Worm (Caenorhabditis elegans) whole organism, L4 larva: ENCODE data around the gene ndub-3.
A peak's percentile ranks its signal among the peaks of the same experiment; 100 is the strongest.

ENCODE experiments used
- F10B5.3 ChIP-seq: sonication (generic microtip); optimal IDR thresholded peaks from 2 replicates; lab custom pipeline; 2016; ENCODE audit warnings: mild to moderate bottlenecking, missing genetic modification characterization, missing compliant biosample characterization
- F49E8.2 ChIP-seq: sonication (generic microtip); optimal IDR thresholded peaks from 2 replicates; lab custom pipeline; 2016; ENCODE audit warnings: missing compliant biosample characterization, mild to moderate bottlenecking, missing genetic modification characterization, borderline replicate concordance
- R02D3.7 ChIP-seq: fragments of 150-350 bp; sonication (generic microtip); optimal IDR thresholded peaks from 3 replicates; lab custom pipeline; 2014; ENCODE audit warnings: missing biosample characterization, missing genetic modification characterization
- T26A8.4 ChIP-seq: fragments of 200-800 bp; sonication (Bioruptor generic); IDR thresholded peaks from 2 replicates; pipeline ENCODE4 v1.3.6; 2022; ENCODE audit warnings: missing genetic modification characterization, missing compliant biosample characterization
- aly-2 ChIP-seq: sonication (generic microtip); optimal IDR thresholded peaks from 2 replicates; lab custom pipeline; 2018; ENCODE audit warnings: missing biosample characterization, missing genetic modification characterization
- ama-1 ChIP-seq: fragments of 150-350 bp; optimal IDR thresholded peaks from 2 replicates; lab custom pipeline; 2014; ENCODE audit warnings: inconsistent platforms, mixed read lengths
- attf-4 ChIP-seq: sonication (generic microtip); optimal IDR thresholded peaks from 3 replicates; lab custom pipeline; 2017; ENCODE audit warnings: missing biosample characterization, missing genetic modification characterization
- ceh-20 ChIP-seq: fragments of 200-800 bp; sonication (Bioruptor generic); IDR thresholded peaks from 2 replicates; pipeline ENCODE4 v1.3.6; 2022; ENCODE audit warnings: missing genetic modification reagents, missing genetic modification characterization, missing compliant biosample characterization
- ceh-32 ChIP-seq: sonication (generic microtip); optimal IDR thresholded peaks from 2 replicates; lab custom pipeline; 2016; ENCODE audit warnings: mild to moderate bottlenecking, missing genetic modification characterization, missing compliant biosample characterization; ENCODE audit not compliant: poor library complexity
- ceh-44 ChIP-seq: fragments of 200-800 bp; sonication (Bioruptor generic); IDR thresholded peaks from 2 replicates; pipeline ENCODE4 v1.3.6; 2022; ENCODE audit warnings: missing genetic modification reagents, missing genetic modification characterization, missing compliant biosample characterization
- ceh-82 ChIP-seq: sonication (generic microtip); optimal IDR thresholded peaks from 2 replicates; lab custom pipeline; 2017; ENCODE audit warnings: missing biosample characterization, missing genetic modification characterization
- cey-2 ChIP-seq: sonication (generic microtip); optimal IDR thresholded peaks from 3 replicates; lab custom pipeline; 2017; ENCODE audit warnings: missing genetic modification characterization, mild to moderate bottlenecking, missing compliant biosample characterization, antibody characterized with exemption, borderline replicate concordance; ENCODE audit not compliant: insufficient read depth
- ctbp-1 ChIP-seq: fragments of 200-800 bp; sonication (Bioruptor generic); IDR thresholded peaks from 2 replicates; pipeline ENCODE4 v1.3.6; 2022; ENCODE audit warnings: missing genetic modification reagents, missing genetic modification characterization, missing compliant biosample characterization
- daf-12 ChIP-seq: fragments of 150-350 bp; optimal IDR thresholded peaks from 2 replicates; lab custom pipeline; 2014; ENCODE audit warnings: missing biosample characterization, missing genetic modification reagents, missing genetic modification characterization
- dmd-6 ChIP-seq: fragments of 200-800 bp; sonication (Bioruptor generic); IDR thresholded peaks from 2 replicates; pipeline ENCODE4 v1.3.6; 2022; ENCODE audit warnings: missing genetic modification reagents, missing genetic modification characterization, missing compliant biosample characterization
- dmd-9 ChIP-seq: fragments of 200-800 bp; sonication (Bioruptor generic); IDR thresholded peaks from 2 replicates; pipeline ENCODE4 v1.3.6; 2022; ENCODE audit warnings: missing genetic modification reagents, missing genetic modification characterization, missing compliant biosample characterization
- dpl-1 ChIP-seq: fragments of 150-350 bp; optimal IDR thresholded peaks from 2 replicates; lab custom pipeline; 2014; ENCODE audit warnings: missing biosample characterization, missing genetic modification reagents, missing genetic modification characterization
- duxl-1 ChIP-seq: sonication (generic microtip); optimal IDR thresholded peaks from 2 replicates; lab custom pipeline; 2016; ENCODE audit warnings: mild to moderate bottlenecking, missing genetic modification characterization, moderate library complexity, missing compliant biosample characterization; ENCODE audit not compliant: poor library complexity
- egl-43 ChIP-seq: fragments of 200-800 bp; sonication (Bioruptor generic); IDR thresholded peaks from 2 replicates; pipeline ENCODE4 v1.3.6; 2022; ENCODE audit warnings: missing genetic modification reagents, missing genetic modification characterization, missing compliant biosample characterization
- fkh-10 ChIP-seq: fragments of 150-350 bp; optimal IDR thresholded peaks from 2 replicates; lab custom pipeline; 2014; ENCODE audit warnings: missing biosample characterization, missing genetic modification reagents, missing genetic modification characterization
- hif-1 ChIP-seq, 2 experiments: sonication (generic microtip); optimal IDR thresholded peaks; 2 replicates each; lab custom pipeline; 2016 to 2017; ENCODE audit warnings: missing compliant biosample characterization in 2 of 2, missing genetic modification characterization in 2 of 2, missing genetic modification reagents in 2 of 2, missing genotype in 2 of 2, mild to moderate bottlenecking in 1 of 2
- hlh-11 ChIP-seq: fragments of 200-800 bp; sonication (Bioruptor generic); optimal IDR thresholded peaks from 2 replicates; lab custom pipeline; 2018; ENCODE audit warnings: mild to moderate bottlenecking, missing genetic modification characterization, missing compliant biosample characterization
- lim-7 ChIP-seq: fragments of 200-800 bp; sonication (Bioruptor generic); IDR thresholded peaks from 2 replicates; pipeline ENCODE4 v1.3.6; 2022; ENCODE audit warnings: missing genetic modification characterization, missing compliant biosample characterization
- lin-13 ChIP-seq: fragments of 150-350 bp; optimal IDR thresholded peaks from 2 replicates; lab custom pipeline; 2014; ENCODE audit warnings: missing biosample characterization, missing genetic modification reagents, missing genetic modification characterization
- lin-29 ChIP-seq: fragments of 200-800 bp; sonication (Bioruptor generic); IDR thresholded peaks from 2 replicates; pipeline ENCODE4 v1.3.6; 2022; ENCODE audit warnings: missing genetic modification reagents, missing genetic modification characterization, missing compliant biosample characterization
- mes-2 ChIP-seq: sonication (generic microtip); optimal IDR thresholded peaks from 2 replicates; lab custom pipeline; 2016; ENCODE audit warnings: missing genotype, mild to moderate bottlenecking, missing genetic modification characterization, missing compliant biosample characterization; ENCODE audit not compliant: poor library complexity, severe bottlenecking
- mxl-2 ChIP-seq: fragments of 200-800 bp; sonication (Bioruptor generic); conservative IDR thresholded peaks from 2 replicates; pipeline ENCODE4 v1.3.6; 2022; ENCODE audit warnings: missing genetic modification reagents, missing genetic modification characterization, missing compliant biosample characterization
- mxl-3 ChIP-seq: fragments of 200-800 bp; sonication (Bioruptor generic); optimal IDR thresholded peaks from 2 replicates; lab custom pipeline; 2018; ENCODE audit warnings: mild to moderate bottlenecking, missing genetic modification characterization, missing compliant biosample characterization
- nhr-10 ChIP-seq: fragments of 150-350 bp; optimal IDR thresholded peaks from 2 replicates; lab custom pipeline; 2014; ENCODE audit warnings: missing biosample characterization, missing genetic modification characterization
- nhr-102 ChIP-seq: sonication (generic microtip); optimal IDR thresholded peaks from 2 replicates; lab custom pipeline; 2016; ENCODE audit warnings: mild to moderate bottlenecking, missing genetic modification characterization, moderate library complexity, missing compliant biosample characterization
- nhr-11 ChIP-seq: fragments of 150-350 bp; optimal IDR thresholded peaks from 2 replicates; lab custom pipeline; 2014; ENCODE audit warnings: missing biosample characterization, missing genetic modification characterization
- nhr-111 ChIP-seq: fragments of 200-800 bp; sonication (Bioruptor generic); optimal IDR thresholded peaks from 2 replicates; lab custom pipeline; 2018; ENCODE audit warnings: mild to moderate bottlenecking, missing genetic modification characterization, missing compliant biosample characterization
- nhr-237 ChIP-seq: sonication (generic microtip); optimal IDR thresholded peaks from 2 replicates; lab custom pipeline; 2017; ENCODE audit warnings: missing biosample characterization, missing genetic modification characterization
- nhr-25 ChIP-seq: sonication (generic microtip); optimal IDR thresholded peaks from 2 replicates; lab custom pipeline; 2017; ENCODE audit warnings: missing genetic modification characterization, mild to moderate bottlenecking, missing compliant biosample characterization, antibody characterized with exemption, moderate library complexity, borderline replicate concordance; ENCODE audit not compliant: insufficient read depth
- nhr-41 ChIP-seq: fragments of 200-800 bp; sonication (Bioruptor generic); IDR thresholded peaks from 2 replicates; pipeline ENCODE4 v1.3.6; 2022; ENCODE audit warnings: missing genetic modification reagents, missing genetic modification characterization, missing compliant biosample characterization
- nhr-42 ChIP-seq: fragments of 200-800 bp; sonication (Bioruptor generic); IDR thresholded peaks from 2 replicates; pipeline ENCODE4 v1.3.6; 2022; ENCODE audit warnings: missing genetic modification characterization, missing compliant biosample characterization
- nhr-48 ChIP-seq: sonication (generic microtip); optimal IDR thresholded peaks from 2 replicates; lab custom pipeline; 2016; ENCODE audit warnings: mild to moderate bottlenecking, missing genetic modification characterization, missing compliant biosample characterization
- nhr-6 ChIP-seq: fragments of 150-350 bp; optimal IDR thresholded peaks from 2 replicates; lab custom pipeline; 2014; ENCODE audit warnings: missing biosample characterization, missing genetic modification characterization
- php-3 ChIP-seq: fragments of 200-800 bp; sonication (Bioruptor generic); IDR thresholded peaks from 2 replicates; pipeline ENCODE4 v1.3.6; 2022; ENCODE audit warnings: missing genetic modification reagents, missing genetic modification characterization, missing compliant biosample characterization
- set-16 ChIP-seq: fragments of 200-800 bp; sonication (Bioruptor generic); IDR thresholded peaks from 2 replicates; pipeline ENCODE4 v1.3.6; 2022; ENCODE audit warnings: missing genetic modification reagents, missing genetic modification characterization, missing compliant biosample characterization
- tra-1 ChIP-seq: fragments of 200-800 bp; sonication (Bioruptor generic); IDR thresholded peaks from 2 replicates; pipeline ENCODE4 v1.3.6; 2022; ENCODE audit warnings: missing genetic modification reagents, missing genetic modification characterization, missing compliant biosample characterization
- unc-130 ChIP-seq: sonication (generic microtip); optimal IDR thresholded peaks from 2 replicates; lab custom pipeline; 2016; ENCODE audit warnings: missing genetic modification reagents, missing genetic modification characterization, missing compliant biosample characterization
- zag-1 ChIP-seq: fragments of 150-350 bp; optimal IDR thresholded peaks from 2 replicates; lab custom pipeline; 2014; ENCODE audit warnings: missing biosample characterization, missing genetic modification characterization
- zfp-3 ChIP-seq: fragments of 200-800 bp; sonication (Bioruptor generic); conservative IDR thresholded peaks from 2 replicates; pipeline ENCODE4 v1.3.6; 2022; ENCODE audit warnings: missing genetic modification reagents, missing genetic modification characterization, missing compliant biosample characterization
- zip-11 ChIP-seq: fragments of 200-800 bp; sonication (Bioruptor generic); IDR thresholded peaks from 2 replicates; pipeline ENCODE4 v1.3.6; 2022; ENCODE audit warnings: missing genetic modification characterization, missing compliant biosample characterization
- ztf-11 ChIP-seq: fragments of 150-350 bp; optimal IDR thresholded peaks from 2 replicates; lab custom pipeline; 2014; ENCODE audit warnings: missing biosample characterization, missing genetic modification characterization
- ztf-7 ChIP-seq: fragments of 150-350 bp; optimal IDR thresholded peaks from 2 replicates; lab custom pipeline; 2014; ENCODE audit warnings: missing biosample characterization, missing genetic modification characterization

The ndub-3 gene

ce11 chrII:8964835-8965234, at the start of gene ndub-3, which contains the start of gene C18E9.2 (continued):
- TF ChIP-seq zfp-3 (GFP tag; lab: Robert Waterston, UW) (no peak), hif-1 (tag; optimal IDR thresholded peaks at IDR 0.05; lab: Kevin White, UChicago) (peak in 1 of 2 experiments; percentile 13), nhr-6 (peak; percentile 44), fkh-10 (GFP tag; lab: Kevin White, UChicago) (no peak), ceh-82 (tag; lab: Kevin White, UChicago) (no peak), daf-12 (tag; lab: Kevin White, UChicago) (no peak), T26A8.4 (GFP tag; lab: Robert Waterston, UW) (no peak), tra-1 (GFP tag; lab: Robert Waterston, UW) (no peak), lin-13 (GFP tag; lab: Kevin White, UChicago) (no peak), R02D3.7 (tag; lab: Kevin White, UChicago) (peak; percentile 78), aly-2 (tag; lab: Kevin White, UChicago) (no peak), lim-7 (GFP tag; lab: Robert Waterston, UW) (no peak), ceh-44 (no peak)

ce11 chrII:9014188-9014587, 49.5 kb upstream of the ndub-3 start:
- no peak for TF ChIP-seq ceh-32 (tag; lab: Kevin White, UChicago)
- no peak for TF ChIP-seq egl-43
- no peak for TF ChIP-seq dmd-9
- TF ChIP-seq attf-4 (tag; lab: Kevin White, UChicago): no peak

ce11 chrII:9013341-9013740, 48.7 kb upstream of the ndub-3 start:
- TF ChIP-seq F10B5.3 (no peak), nhr-237 (tag; lab: Kevin White, UChicago) (no peak), ceh-44 (no peak), ztf-11 (tag; lab: Kevin White, UChicago) (no peak), ztf-7 (tag; lab: Kevin White, UChicago) (no peak), nhr-10 (tag; lab: Kevin White, UChicago) (no peak), mxl-2 (GFP tag; lab: Robert Waterston, UW) (no peak), ctbp-1 (GFP tag; lab: Robert Waterston, UW) (0 out of 2 replicates have a peak, but pooled peaks have one; percentile 20), T26A8.4 (GFP tag; lab: Robert Waterston, UW) (no peak), lin-29 (GFP tag; lab: Robert Waterston, UW) (no peak), php-3 (GFP tag; lab: Robert Waterston, UW) (no peak), ceh-20 (GFP tag; lab: Robert Waterston, UW) (0 out of 2 replicates have a peak, but pooled peaks have one; percentile 42), mxl-3 (GFP tag; lab: Kevin White, UChicago) (peak; percentile 65), duxl-1 (tag; lab: Kevin White, UChicago) (no peak), nhr-41 (GFP tag; lab: Robert Waterston, UW) (no peak), nhr-111 (GFP tag; lab: Kevin White, UChicago) (no peak), nhr-48 (tag; lab: Kevin White, UChicago) (no peak), ama-1 (no peak), F49E8.2 (tag; lab: Kevin White, UChicago) (no peak), nhr-25 (tag; lab: Kevin White, UChicago) (no peak), hlh-11 (tag; lab: Kevin White, UChicago) (peak; percentile 63), dmd-6 (GFP tag; lab: Robert Waterston, UW) (peak; percentile 34), hif-1 (tag; optimal IDR thresholded peaks at IDR 0.05; lab: Kevin White, UChicago) (peak in 1 of 2 experiments; percentile 28), zip-11 (GFP tag; lab: Robert Waterston, UW) (no peak), unc-130 (no peak), mes-2 (peak; percentile 21), nhr-11 (peak; percentile 5), set-16 (GFP tag; lab: Robert Waterston, UW) (peak; percentile 72), dpl-1 (GFP tag; lab: Kevin White, UChicago) (no peak), cey-2 (tag; lab: Kevin White, UChicago) (no peak), nhr-42 (no peak), nhr-102 (no peak), zag-1 (no peak)
